Worm (Caenorhabditis elegans) whole organism, late embryonic: ENCODE results near the gene F20B6.4.

Source experiments
- Y22D7AL.16 ChIP-seq: sonication (generic microtip); optimal IDR thresholded peaks from 2 replicates; lab custom pipeline; 2016; ENCODE audit warnings: missing genetic modification characterization, missing compliant biosample characterization
- ama-1 ChIP-seq: fragments of 150-350 bp; optimal IDR thresholded peaks from 2 replicates; lab custom pipeline; 2014
- ceh-9 ChIP-seq: sonication (generic microtip); optimal IDR thresholded peaks from 2 replicates; lab custom pipeline; 2016; ENCODE audit warnings: mild to moderate bottlenecking, missing genetic modification characterization, inconsistent platforms, missing compliant biosample characterization
- dve-1 ChIP-seq: sonication (generic microtip); optimal IDR thresholded peaks from 2 replicates; lab custom pipeline; 2017; ENCODE audit warnings: antibody characterized with exemption, mild to moderate bottlenecking, missing genetic modification characterization, missing compliant biosample characterization
- fkh-10 ChIP-seq: fragments of 150-350 bp; optimal IDR thresholded peaks from 2 replicates; lab custom pipeline; 2014; ENCODE audit warnings: missing biosample characterization, missing genetic modification reagents, missing genetic modification characterization
- gmeb-2 ChIP-seq: sonication (generic microtip); optimal IDR thresholded peaks from 2 replicates; lab custom pipeline; 2016; ENCODE audit warnings: missing genetic modification characterization, inconsistent platforms, missing compliant biosample characterization
- nhr-11 ChIP-seq: fragments of 150-350 bp; optimal IDR thresholded peaks from 2 replicates; lab custom pipeline; 2014; ENCODE audit warnings: missing biosample characterization, missing genetic modification characterization
- tbx-2 ChIP-seq: sonication (generic microtip); optimal IDR thresholded peaks from 2 replicates; lab custom pipeline; 2016; ENCODE audit warnings: missing genetic modification characterization, missing compliant biosample characterization
- unc-3 ChIP-seq, 2 experiments: fragments of 200-800 bp in 1 of 2; sonication (Bioruptor generic) in 1 of 2; sonication (generic microtip) in 1 of 2; conservative IDR thresholded peaks in 1 of 2; optimal IDR thresholded peaks in 1 of 2; 2 replicates each; pipeline versions ENCODE4 v1.3.6 to Lab custom; 2016 to 2022; ENCODE audit warnings: missing compliant biosample characterization in 2 of 2, missing genetic modification characterization in 2 of 2, missing genetic modification reagents in 1 of 2
- unc-42 ChIP-seq: sonication (generic microtip); optimal IDR thresholded peaks from 2 replicates; lab custom pipeline; 2016; ENCODE audit warnings: missing genotype, missing genetic modification characterization, missing compliant biosample characterization

DNA sequence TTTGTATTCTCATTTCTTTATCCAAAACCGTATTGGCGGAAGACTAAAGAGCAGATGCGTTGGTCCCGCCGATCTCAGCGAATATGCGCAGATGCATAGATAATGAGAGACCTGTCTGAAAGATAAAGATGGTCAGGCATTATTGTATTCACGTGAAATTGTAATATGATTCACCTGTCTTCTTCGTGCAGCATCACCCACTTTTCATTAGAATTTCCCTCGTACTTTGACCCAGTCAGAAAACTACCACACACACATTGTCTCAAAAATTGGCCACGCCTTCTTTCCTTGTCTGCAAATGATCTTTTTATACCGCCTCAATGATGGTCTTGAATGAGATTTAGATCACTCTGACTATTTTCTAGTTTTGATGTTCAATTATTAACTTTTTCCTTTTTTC is 50.3 kb downstream of the F20B6.4 start:
- TF ChIP-seq dve-1 (tag; lab: Kevin White, UChicago) (no peak), nhr-11 (tag; lab: Kevin White, UChicago) (no peak), fkh-10 (GFP tag; lab: Kevin White, UChicago) (no peak), ama-1 (lab: Kevin White, UChicago) (no peak), unc-42 (tag; lab: Kevin White, UChicago) (no peak), ceh-9 (tag; lab: Kevin White, UChicago) (no peak), gmeb-2 (tag; lab: Kevin White, UChicago) (no peak), Y22D7AL.16 (tag; lab: Kevin White, UChicago) (no peak), tbx-2 (tag; lab: Kevin White, UChicago) (no peak), unc-3 (GFP tag; conservative IDR thresholded peaks at IDR 0.05; lab: Robert Waterston, UW) (no peak), unc-3 (tag; optimal IDR thresholded peaks at IDR 0.05; lab: Kevin White, UChicago) (no peak)
